Fruit fly (Drosophila melanogaster): ENCODE measurements around the gene CG6296.

CG6296 gene

DNA sequence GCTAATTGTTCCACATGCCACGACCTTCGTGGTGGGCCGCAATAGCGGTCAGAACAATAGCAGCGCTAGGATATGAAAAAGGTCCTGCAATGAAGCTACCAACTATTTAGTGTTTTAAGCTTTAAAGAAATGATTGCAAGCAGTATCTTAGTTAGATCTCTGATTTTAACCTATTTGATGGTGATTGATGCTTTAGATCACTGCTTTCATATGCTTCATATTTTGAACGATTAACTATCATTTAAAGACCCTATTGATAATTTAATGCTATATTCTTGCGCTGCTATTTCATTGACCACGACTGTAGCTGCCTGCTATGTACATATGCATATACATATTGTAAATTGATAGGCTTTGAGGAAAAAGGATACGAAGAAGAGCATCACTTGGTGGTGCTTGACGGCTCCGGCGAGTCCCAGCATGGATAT lies 41.5 kb downstream of the CG6296 start:
- peak; percentile 75 for TF ChIP-seq CG17801 (GFP tag; optimal IDR thresholded peaks at IDR 0.05; ENCODE audit: partially characterized antibody)

DNA sequence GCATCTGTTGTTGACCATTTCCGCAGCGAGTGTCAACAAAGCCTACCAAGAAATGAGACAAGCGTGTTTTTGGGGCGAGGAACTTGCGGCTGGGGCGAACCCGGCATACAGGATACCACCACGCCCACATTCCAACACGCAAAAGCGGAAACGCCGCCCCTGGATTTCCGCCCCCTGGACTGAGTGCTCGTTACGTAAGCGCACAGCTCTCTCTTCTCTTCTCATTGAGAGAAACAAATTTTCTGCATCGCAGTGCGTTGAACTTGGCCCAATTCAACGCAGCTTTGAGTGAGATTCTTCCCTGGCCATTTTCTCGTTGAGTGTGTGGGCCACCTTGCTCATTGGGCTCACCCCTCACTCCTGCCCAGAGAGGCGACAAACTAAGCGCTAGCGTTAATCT lies 44.8 kb downstream of the CG6296 start:
- TF ChIP-seq CG17801 (GFP tag; optimal IDR thresholded peaks at IDR 0.05; ENCODE audit: partially characterized antibody), result no peak

DNA sequence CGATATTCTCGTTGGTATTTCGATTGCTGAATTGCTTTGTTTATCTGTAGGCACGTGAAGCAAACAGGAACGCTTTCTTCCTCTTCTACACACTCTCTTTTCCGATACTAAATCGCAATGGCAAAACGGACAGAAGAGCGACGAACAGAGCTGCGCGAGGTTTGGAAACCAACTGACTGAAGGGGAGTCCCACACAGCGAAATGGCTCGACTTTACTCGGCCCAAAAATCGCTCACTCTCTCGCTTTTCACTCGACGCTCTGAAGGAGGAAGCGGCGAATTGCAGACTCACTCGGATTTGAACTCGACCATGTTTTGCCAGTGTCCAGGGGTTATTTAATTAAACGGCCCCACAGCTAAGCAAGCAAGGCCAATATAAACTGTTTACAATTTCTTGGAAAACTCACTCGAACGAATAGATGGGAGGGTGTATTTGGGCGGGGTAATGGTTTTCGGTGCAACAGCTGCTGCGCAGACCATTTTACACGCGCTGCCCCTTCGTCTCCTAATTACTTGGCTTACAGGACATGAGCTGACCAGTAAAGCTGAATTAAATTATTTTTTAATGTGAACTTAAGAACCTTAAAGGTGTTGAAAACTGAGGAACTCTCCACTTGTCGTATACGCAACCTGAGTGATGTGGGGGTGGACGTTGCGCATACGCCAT lies 46.8 kb downstream of the CG6296 start, which contains the start of gene CG6330:
TSS of gene CG6330 (minus strand) at position 178 of the 666 bp plus-strand sequence.
- TF ChIP-seq CG17801 (GFP tag; optimal IDR thresholded peaks at IDR 0.05; ENCODE audit: partially characterized antibody), result no peak

DNA sequence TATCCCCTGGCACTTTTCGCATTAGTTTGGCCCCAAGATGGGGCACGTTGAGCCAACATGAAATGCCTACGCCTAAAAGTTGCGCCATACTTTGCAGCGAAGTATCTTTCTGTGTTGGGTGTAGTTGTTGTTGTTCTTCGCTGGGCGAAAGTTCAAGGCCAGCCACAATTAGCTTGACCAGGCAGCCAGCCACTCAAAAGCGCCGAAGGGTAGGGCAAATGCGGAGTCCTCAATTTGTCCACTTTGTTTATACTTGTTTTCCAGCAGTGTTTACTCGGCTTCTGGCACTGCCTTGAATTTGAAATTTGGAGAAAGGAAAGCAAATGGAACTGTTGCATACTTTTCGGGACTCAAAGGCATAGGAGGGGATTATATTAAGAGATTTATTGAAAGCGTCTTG lies 48.1 kb downstream of the CG6296 start:
- no peak for TF ChIP-seq CG17801 (GFP tag; optimal IDR thresholded peaks at IDR 0.05; ENCODE audit: partially characterized antibody)

DNA sequence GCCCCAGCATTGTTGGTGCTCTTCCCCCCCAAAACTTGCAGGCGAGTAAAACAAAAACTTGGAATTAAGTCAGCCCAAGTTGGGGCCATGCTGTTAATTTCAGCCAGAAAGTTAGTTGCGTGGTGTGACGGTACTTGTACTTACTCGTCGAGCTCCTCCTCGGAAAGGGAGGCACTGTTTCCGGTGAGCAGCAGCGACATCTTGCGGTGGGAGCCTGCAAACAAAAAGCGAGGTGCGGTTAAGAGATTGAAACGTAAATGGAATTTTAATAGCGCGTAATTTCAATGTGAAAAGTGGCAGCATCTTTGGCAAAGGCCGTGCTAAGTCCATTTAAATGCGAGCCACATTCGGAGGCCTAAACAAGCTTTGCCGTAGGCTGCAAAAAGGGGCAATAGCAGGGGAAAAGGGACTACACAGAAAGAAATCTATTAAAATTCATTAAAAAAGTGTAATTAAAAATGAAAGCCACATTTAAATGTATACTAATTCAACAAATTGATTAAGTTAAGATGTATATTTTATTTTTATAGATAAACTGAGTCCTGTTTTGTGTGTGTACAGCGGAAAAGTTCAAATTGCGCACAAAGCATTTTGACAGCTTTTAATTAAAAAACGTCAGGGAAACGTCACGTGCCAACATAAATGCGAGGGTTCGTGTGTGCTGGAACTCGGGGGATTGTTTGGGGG lies 48.8 kb downstream of the CG6296 start:
- no peak for TF ChIP-seq CG17801 (GFP tag; optimal IDR thresholded peaks at IDR 0.05; ENCODE audit: partially characterized antibody)

DNA sequence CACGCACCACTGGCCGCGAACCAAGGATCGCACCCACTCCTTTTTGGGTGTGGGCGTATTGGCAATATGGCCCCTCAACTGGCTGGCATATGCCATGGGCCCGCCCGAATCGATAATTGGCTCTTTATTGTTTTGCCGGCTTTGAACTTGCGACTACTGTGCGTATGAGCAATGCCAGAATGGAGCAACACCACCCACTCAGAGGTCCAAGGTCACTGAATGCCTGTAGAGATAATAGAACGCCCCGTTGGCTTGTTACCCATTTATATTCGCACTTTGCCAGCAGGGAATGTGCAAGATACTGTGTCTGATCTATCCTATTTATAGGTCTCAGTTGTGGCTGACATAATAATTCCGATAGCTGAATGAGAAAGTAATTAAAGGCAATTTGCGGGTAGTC lies 49.7 kb downstream of the CG6296 start:
- no peak for TF ChIP-seq CG17801 (GFP tag; optimal IDR thresholded peaks at IDR 0.05; ENCODE audit: partially characterized antibody)

DNA sequence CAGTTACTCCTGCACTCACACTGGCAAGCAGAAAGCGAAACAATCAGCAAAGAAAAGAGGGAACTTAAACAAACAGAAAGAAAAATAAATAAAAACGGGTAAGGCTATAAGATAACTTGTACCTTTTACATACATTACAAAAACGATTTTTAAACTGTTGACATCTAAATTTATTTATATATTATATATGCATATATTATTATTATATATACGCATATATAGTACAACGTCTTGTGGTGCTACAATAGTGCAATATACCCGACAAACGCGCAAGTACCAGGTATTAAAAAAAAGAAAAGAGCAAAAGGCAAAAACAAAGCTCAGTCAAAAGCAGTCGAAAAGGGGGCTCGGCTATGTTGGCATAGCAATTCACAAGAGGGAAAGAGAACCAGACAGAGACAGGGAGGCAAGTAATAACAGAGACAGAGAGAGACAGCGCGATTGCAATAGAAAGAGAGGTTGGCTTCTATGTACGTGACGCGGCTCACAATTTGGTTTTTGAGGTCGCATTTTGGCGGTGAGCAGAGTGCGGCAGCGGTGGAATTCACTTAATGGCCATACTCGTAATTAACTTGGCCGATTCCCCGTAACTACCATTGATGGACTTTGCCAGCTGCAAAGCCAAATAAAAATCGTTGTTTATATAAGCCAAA lies 51.1 kb downstream of the CG6296 start:
- TF ChIP-seq CG17801 (GFP tag; optimal IDR thresholded peaks at IDR 0.05; ENCODE audit: partially characterized antibody), result peak; percentile 89

DNA sequence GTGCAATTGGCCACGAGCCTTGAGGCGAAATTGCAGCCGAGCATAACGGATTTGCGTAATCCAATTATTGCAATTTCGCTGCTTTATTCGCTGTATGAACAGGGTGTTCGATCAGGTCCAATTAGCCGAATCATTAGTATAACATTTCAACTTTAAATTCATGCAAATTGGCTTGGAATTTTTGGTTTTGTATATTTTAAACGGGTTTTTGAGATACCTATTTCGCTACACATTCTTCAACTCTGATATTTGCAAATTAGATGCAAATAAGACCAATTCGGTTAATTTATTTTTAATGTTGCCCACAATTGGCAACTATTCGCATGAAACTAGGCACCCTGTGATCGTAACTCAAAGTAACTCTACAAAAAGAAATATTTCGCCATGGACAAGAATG lies 51.8 kb downstream of the CG6296 start:
- peak; percentile 99 for TF ChIP-seq CG17801 (GFP tag; optimal IDR thresholded peaks at IDR 0.05; ENCODE audit: partially characterized antibody)
